Fruit fly (Drosophila melanogaster) whole organism, embryonic: ENCODE measurements around the gene CG6290.

Experiments used
- ATbp ChIP-seq: fragments of 200-800 bp; sonication (Bioruptor generic); optimal IDR thresholded peaks from 2 replicates; lab custom pipeline; 2017; ENCODE audit warnings: missing biosample characterization, mild to moderate bottlenecking, missing genetic modification characterization, missing genetic modification reagents
- Abd-B ChIP-seq: fragments of 200-800 bp; sonication (Bioruptor generic); optimal IDR thresholded peaks from 2 replicates; lab custom pipeline; 2018; ENCODE audit warnings: missing biosample characterization, mild to moderate bottlenecking, missing genetic modification characterization, moderate library complexity
- BEAF-32 ChIP-seq: fragments of 200-800 bp; sonication (Bioruptor generic); optimal IDR thresholded peaks from 3 replicates; lab custom pipeline; 2017; ENCODE audit warnings: missing biosample characterization, missing genetic modification characterization, mild to moderate bottlenecking, moderate library complexity, missing genetic modification reagents
- C15 ChIP-seq: fragments of 200-800 bp; sonication (Bioruptor generic); IDR thresholded peaks from 3 replicates; pipeline ENCODE4 v1.3.6; 2022; ENCODE audit warnings: missing biosample characterization, missing genetic modification characterization
- CG10209 ChIP-seq: fragments of 200-800 bp; sonication (Bioruptor generic); optimal IDR thresholded peaks from 3 replicates; lab custom pipeline; 2017; ENCODE audit warnings: missing biosample characterization, mild to moderate bottlenecking, missing genetic modification characterization, missing genetic modification reagents
- CG10267 ChIP-seq: fragments of 200-800 bp; sonication (Bioruptor generic); optimal IDR thresholded peaks from 2 replicates; lab custom pipeline; 2018; ENCODE audit warnings: missing biosample characterization, mild to moderate bottlenecking, missing genetic modification characterization, moderate library complexity
- CG10959 ChIP-seq: fragments of 200-800 bp; sonication (Bioruptor generic); IDR thresholded peaks from 2 replicates; pipeline ENCODE4 v1.3.6; 2022; ENCODE audit warnings: missing biosample characterization, missing genetic modification characterization
- CG11093 ChIP-seq: fragments of 200-800 bp; sonication (Bioruptor generic); IDR thresholded peaks from 3 replicates; pipeline ENCODE4 v1.3.6; 2022; ENCODE audit warnings: missing biosample characterization, missing genetic modification characterization
- CG1233 ChIP-seq: fragments of 200-800 bp; sonication (Bioruptor generic); optimal IDR thresholded peaks from 4 replicates; lab custom pipeline; 2018; ENCODE audit warnings: missing biosample characterization, mild to moderate bottlenecking, missing genetic modification characterization
- CG13296 ChIP-seq: fragments of 200-800 bp; sonication (Bioruptor generic); optimal IDR thresholded peaks from 3 replicates; lab custom pipeline; 2018; ENCODE audit warnings: missing biosample characterization, mild to moderate bottlenecking, missing genetic modification characterization
- CG13424 ChIP-seq: fragments of 200-800 bp; sonication (Bioruptor generic); optimal IDR thresholded peaks from 2 replicates; lab custom pipeline; 2019; ENCODE audit warnings: missing biosample characterization, mild to moderate bottlenecking, missing genetic modification characterization, moderate library complexity
- CG15514 ChIP-seq: fragments of 200-800 bp; sonication (Bioruptor generic); optimal IDR thresholded peaks from 3 replicates; lab custom pipeline; 2017; ENCODE audit warnings: missing biosample characterization, missing genetic modification characterization, mild to moderate bottlenecking, moderate library complexity, missing genetic modification reagents
- CG1647 ChIP-seq: fragments of 200-800 bp; sonication (Bioruptor generic); optimal IDR thresholded peaks from 3 replicates; lab custom pipeline; 2016; ENCODE audit warnings: missing biosample characterization, missing genetic modification characterization
- CG16779 ChIP-seq: fragments of 200-800 bp; sonication (Bioruptor generic); IDR thresholded peaks from 2 replicates; pipeline ENCODE4 v1.3.6; 2022; ENCODE audit warnings: missing biosample characterization, missing genetic modification characterization
- CG17612 ChIP-seq: fragments of 200-800 bp; sonication (Bioruptor generic); IDR thresholded peaks from 2 replicates; pipeline ENCODE4 v1.3.6; 2022; ENCODE audit warnings: missing biosample characterization, missing genetic modification characterization
- CG17802 ChIP-seq: fragments of 200-800 bp; sonication (Bioruptor generic); optimal IDR thresholded peaks from 2 replicates; lab custom pipeline; 2018; ENCODE audit warnings: missing biosample characterization, mild to moderate bottlenecking, missing genetic modification characterization, moderate library complexity
- CG18476 ChIP-seq: fragments of 200-800 bp; sonication (Bioruptor generic); optimal IDR thresholded peaks from 2 replicates; lab custom pipeline; 2016; ENCODE audit warnings: missing biosample characterization, mild to moderate bottlenecking, missing genetic modification characterization
- CG2678 ChIP-seq: fragments of 200-800 bp; sonication (Bioruptor generic); optimal IDR thresholded peaks from 3 replicates; lab custom pipeline; 2019; ENCODE audit warnings: missing biosample characterization, mild to moderate bottlenecking, missing genetic modification characterization, moderate library complexity
- CG2712 ChIP-seq: fragments of 200-800 bp; optimal IDR thresholded peaks from 3 replicates; lab custom pipeline; 2019; ENCODE audit warnings: missing biosample characterization, mild to moderate bottlenecking, missing genetic modification characterization, moderate library complexity
- CG31441 ChIP-seq: fragments of 200-800 bp; sonication (Bioruptor generic); IDR thresholded peaks from 2 replicates; pipeline ENCODE4 v1.3.6; 2022; ENCODE audit warnings: missing biosample characterization, missing genetic modification characterization
- CG4424 ChIP-seq: fragments of 200-800 bp; sonication (Bioruptor generic); optimal IDR thresholded peaks from 3 replicates; lab custom pipeline; 2016; ENCODE audit warnings: missing biosample characterization, missing genetic modification characterization
- CG7987 ChIP-seq: fragments of 200-800 bp; sonication (Bioruptor generic); optimal IDR thresholded peaks from 2 replicates; lab custom pipeline; 2018; ENCODE audit warnings: missing biosample characterization, mild to moderate bottlenecking, missing genetic modification characterization, moderate library complexity
- CG9215 ChIP-seq: fragments of 200-800 bp; sonication (Bioruptor generic); IDR thresholded peaks from 2 replicates; pipeline ENCODE4 v1.3.6; 2022; ENCODE audit warnings: missing biosample characterization, missing genetic modification characterization
- CG9932 ChIP-seq: fragments of 200-800 bp; sonication (Bioruptor generic); IDR thresholded peaks from 2 replicates; pipeline ENCODE4 v1.3.6; 2022; ENCODE audit warnings: missing biosample characterization, missing genetic modification characterization
- CHES-1-like ChIP-seq: fragments of 200-800 bp; sonication (Bioruptor generic); optimal IDR thresholded peaks from 2 replicates; lab custom pipeline; 2016; ENCODE audit warnings: missing biosample characterization, missing genetic modification characterization
- CTCF ChIP-seq: fragments of 200-800 bp; sonication (Bioruptor generic); optimal IDR thresholded peaks from 2 replicates; lab custom pipeline; 2017; ENCODE audit warnings: missing biosample characterization, mild to moderate bottlenecking, missing genetic modification characterization, moderate library complexity
- Jarid2 ChIP-seq: fragments of 200-800 bp; sonication (Bioruptor generic); optimal IDR thresholded peaks from 3 replicates; lab custom pipeline; 2017; ENCODE audit warnings: mild to moderate bottlenecking, missing biosample characterization, missing genetic modification reagents, missing genetic modification characterization
- MTF-1 ChIP-seq: fragments of 200-800 bp; sonication (Bioruptor generic); optimal IDR thresholded peaks from 2 replicates; lab custom pipeline; 2018; ENCODE audit warnings: missing biosample characterization, mild to moderate bottlenecking, missing genetic modification characterization, borderline replicate concordance
- Neu2 ChIP-seq: fragments of 200-800 bp; sonication (Bioruptor generic); optimal IDR thresholded peaks from 3 replicates; lab custom pipeline; 2016; ENCODE audit warnings: missing biosample characterization, missing genetic modification characterization, borderline replicate concordance
- Pdp1 ChIP-seq, 2 experiments: fragments of 200-800 bp; sonication (Bioruptor generic); optimal IDR thresholded peaks; 3 replicates each; lab custom pipeline; 2016; ENCODE audit warnings: missing biosample characterization in 2 of 2, missing genetic modification characterization in 2 of 2, mild to moderate bottlenecking in 1 of 2, moderate library complexity in 1 of 2
- Ptx1 ChIP-seq: fragments of 200-800 bp; sonication (Bioruptor generic); IDR thresholded peaks from 2 replicates; pipeline ENCODE4 v1.3.6; 2022; ENCODE audit warnings: missing biosample characterization, missing genetic modification characterization
- Sin3A ChIP-seq: fragments of >200 bp; optimal IDR thresholded peaks from 2 replicates; lab custom pipeline; 2018
- Sox100B ChIP-seq: fragments of 200-800 bp; sonication (Bioruptor generic); optimal IDR thresholded peaks from 3 replicates; lab custom pipeline; 2018; ENCODE audit warnings: missing biosample characterization, mild to moderate bottlenecking, missing genetic modification characterization
- Sry-δ ChIP-seq: fragments of 200-800 bp; sonication (Bioruptor generic); optimal IDR thresholded peaks from 2 replicates; lab custom pipeline; 2016; ENCODE audit warnings: missing biosample characterization, missing genetic modification characterization
- Vsx1 ChIP-seq: fragments of 200-800 bp; sonication (Bioruptor generic); optimal IDR thresholded peaks from 2 replicates; lab custom pipeline; 2017; ENCODE audit warnings: missing biosample characterization, mild to moderate bottlenecking, missing genetic modification characterization, missing genetic modification reagents
- Xrp1 ChIP-seq: fragments of 200-800 bp; sonication (Bioruptor generic); IDR thresholded peaks from 2 replicates; pipeline ENCODE4 v1.3.6; 2022; ENCODE audit warnings: missing biosample characterization, missing genetic modification characterization
- YL-1 ChIP-seq: fragments of 200-800 bp; sonication (Bioruptor generic); optimal IDR thresholded peaks from 3 replicates; lab custom pipeline; 2017; ENCODE audit warnings: missing biosample characterization, mild to moderate bottlenecking, missing genetic modification characterization
- aop ChIP-seq: fragments of 200-800 bp; sonication (Bioruptor generic); IDR thresholded peaks from 2 replicates; pipeline ENCODE4 v1.3.6; 2022; ENCODE audit warnings: missing biosample characterization, missing genetic modification characterization
- bcd ChIP-seq: fragments of 200-800 bp; sonication (Bioruptor generic); optimal IDR thresholded peaks from 2 replicates; lab custom pipeline; 2017; ENCODE audit warnings: missing biosample characterization, mild to moderate bottlenecking, missing genetic modification characterization
- chn ChIP-seq: fragments of 200-800 bp; sonication (Bioruptor generic); optimal IDR thresholded peaks from 2 replicates; lab custom pipeline; 2016; ENCODE audit warnings: missing biosample characterization, missing genetic modification characterization
- da ChIP-seq: fragments of 200-800 bp; sonication (Bioruptor generic); optimal IDR thresholded peaks from 2 replicates; lab custom pipeline; 2016; ENCODE audit warnings: missing biosample characterization, missing genetic modification characterization
- dimm ChIP-seq: fragments of 200-800 bp; sonication (Bioruptor generic); IDR thresholded peaks from 2 replicates; pipeline ENCODE4 v1.3.6; 2022; ENCODE audit warnings: missing biosample characterization, missing genetic modification characterization
- ems ChIP-seq: fragments of 200-800 bp; sonication (Bioruptor generic); optimal IDR thresholded peaks from 3 replicates; lab custom pipeline; 2016; ENCODE audit warnings: missing biosample characterization, missing genetic modification characterization
- eve ChIP-seq, 2 experiments: fragments of >200 bp; optimal IDR thresholded peaks; 2 replicates each; lab custom pipeline; 2017; ENCODE audit warnings: missing biosample characterization in 2 of 2, missing genetic modification characterization in 2 of 2
- fru ChIP-seq: fragments of >200 bp; optimal IDR thresholded peaks from 2 replicates; lab custom pipeline; 2017
- gem ChIP-seq: fragments of 200-800 bp; sonication (Bioruptor generic); optimal IDR thresholded peaks from 2 replicates; lab custom pipeline; 2019; ENCODE audit warnings: missing biosample characterization, mild to moderate bottlenecking, missing genetic modification characterization, moderate library complexity
- hbn ChIP-seq: fragments of 200-800 bp; sonication (Bioruptor generic); IDR thresholded peaks from 2 replicates; pipeline ENCODE4 v1.3.6; 2022; ENCODE audit warnings: missing biosample characterization, missing genetic modification characterization; ENCODE audit not compliant: partially characterized antibody
- jigr1 ChIP-seq: fragments of 200-800 bp; sonication (Bioruptor generic); IDR thresholded peaks from 3 replicates; pipeline ENCODE4 v1.3.6; 2022; ENCODE audit warnings: missing biosample characterization, missing genetic modification characterization
- psq ChIP-seq: fragments of 200-800 bp; sonication (Bioruptor generic); optimal IDR thresholded peaks from 2 replicates; lab custom pipeline; 2017; ENCODE audit warnings: missing biosample characterization, missing genetic modification characterization
- run ChIP-seq: fragments of 200-800 bp; sonication (Bioruptor generic); optimal IDR thresholded peaks from 3 replicates; lab custom pipeline; 2018; ENCODE audit warnings: missing biosample characterization, mild to moderate bottlenecking, missing genetic modification characterization
- ssp ChIP-seq: fragments of 200-800 bp; sonication (Bioruptor generic); IDR thresholded peaks from 2 replicates; pipeline ENCODE4 v1.3.6; 2022; ENCODE audit warnings: missing biosample characterization, missing genetic modification characterization
- trh ChIP-seq: fragments of 200-800 bp; sonication (Bioruptor generic); optimal IDR thresholded peaks from 2 replicates; lab custom pipeline; 2016; ENCODE audit warnings: missing biosample characterization, missing genetic modification characterization
- unpg ChIP-seq: fragments of 200-800 bp; sonication (Bioruptor generic); optimal IDR thresholded peaks from 3 replicates; lab custom pipeline; 2018; ENCODE audit warnings: missing biosample characterization, mild to moderate bottlenecking, missing genetic modification characterization, moderate library complexity

The CG6290 gene

dm6 chrX:18407394-18407721 is 29.9 kb upstream of the CG6290 start (continued):
- no peak for TF ChIP-seq chn (GFP tag; lab: Kevin White, UChicago)
- no peak for TF ChIP-seq C15 (GFP tag; lab: Robert Waterston, UW)
- peak in 1 of 2 experiments; percentile 31 for TF ChIP-seq Pdp1 (GFP tag; optimal IDR thresholded peaks at IDR 0.05; lab: Kevin White, UChicago)
- TF ChIP-seq CG2678 (tag; lab: Kevin White, UChicago): peak; percentile 42
- TF ChIP-seq fru: no peak
- TF ChIP-seq CG16779: no peak
- TF ChIP-seq Vsx1 (GFP tag; lab: Kevin White, UChicago): no peak
- TF ChIP-seq jigr1 (GFP tag; lab: Robert Waterston, UW): no peak
- TF ChIP-seq CG18476 (GFP tag; lab: Kevin White, UChicago): no peak
- TF ChIP-seq unpg (GFP tag; lab: Kevin White, UChicago): peak; percentile 58
- TF ChIP-seq CTCF (GFP tag; lab: Kevin White, UChicago): no peak
- no peak for TF ChIP-seq eve (GFP tag; optimal IDR thresholded peaks at IDR 0.05; lab: Kevin White, UChicago)
- TF ChIP-seq MTF-1 (GFP tag; lab: Kevin White, UChicago): no peak
- no peak for TF ChIP-seq hbn
- TF ChIP-seq CG9932 (GFP tag; lab: Robert Waterston, UW): no peak
- no peak for TF ChIP-seq run (tag; lab: Kevin White, UChicago)
- no peak for TF ChIP-seq Sry-δ (GFP tag; lab: Kevin White, UChicago)
- no peak for TF ChIP-seq da (GFP tag; lab: Kevin White, UChicago)
- no peak for TF ChIP-seq ssp (GFP tag; lab: Robert Waterston, UW)
- no peak for TF ChIP-seq CG13424 (tag; lab: Kevin White, UChicago)
- peak; percentile 28; the same call in 1 of the 2 replicates for TF ChIP-seq Xrp1 (GFP tag; lab: Robert Waterston, UW)
- no peak for TF ChIP-seq CG10209
- no peak for TF ChIP-seq ems (GFP tag; lab: Kevin White, UChicago)
- TF ChIP-seq CG2712: peak; percentile 10
- TF ChIP-seq psq: no peak
- TF ChIP-seq CG31441: no peak
- TF ChIP-seq Jarid2 (GFP tag; lab: Kevin White, UChicago): no peak
- no peak for TF ChIP-seq CG1233 (GFP tag; lab: Kevin White, UChicago)
- TF ChIP-seq dimm: no peak
- TF ChIP-seq Sox100B (GFP tag; lab: Kevin White, UChicago): no peak
- no peak for TF ChIP-seq CG10959 (GFP tag; lab: Robert Waterston, UW)
- TF ChIP-seq CG15514 (GFP tag; lab: Kevin White, UChicago): no peak
- no peak for TF ChIP-seq CG17802 (tag; lab: Kevin White, UChicago)
- peak; percentile 2 for TF ChIP-seq bcd
- TF ChIP-seq Ptx1: no peak
- no peak for TF ChIP-seq CG9215 (GFP tag; lab: Robert Waterston, UW)
- TF ChIP-seq ATbp (GFP tag; lab: Kevin White, UChicago): no peak
- no peak for TF ChIP-seq Sin3A (lab: Kevin White, UChicago)
- no peak for TF ChIP-seq CG13296
- TF ChIP-seq CG4424 (GFP tag; lab: Kevin White, UChicago): no peak
- no peak for TF ChIP-seq CG7987
- TF ChIP-seq CG10267: no peak
- no peak for TF ChIP-seq CHES-1-like (GFP tag; lab: Kevin White, UChicago)
- TF ChIP-seq Neu2: no peak
- TF ChIP-seq gem (tag; lab: Kevin White, UChicago): peak; percentile 61
- no peak for TF ChIP-seq CG1647
- TF ChIP-seq CG11093 (GFP tag; lab: Robert Waterston, UW): no peak
- no peak for TF ChIP-seq aop (GFP tag; lab: Robert Waterston, UW)
- TF ChIP-seq CG17612 (GFP tag; lab: Robert Waterston, UW): no peak
- TF ChIP-seq trh (GFP tag; lab: Kevin White, UChicago): no peak
- no peak for TF ChIP-seq BEAF-32 (GFP tag; lab: Kevin White, UChicago)
- TF ChIP-seq YL-1 (GFP tag; lab: Kevin White, UChicago): no peak
- no peak for TF ChIP-seq Abd-B (GFP tag; lab: Kevin White, UChicago)
